Worm (Caenorhabditis elegans) whole organism, young adult: ENCODE measurements around the gene somi-1.

ENCODE experiments used
- F37B4.10 ChIP-seq: fragments of 200-800 bp; sonication (Bioruptor generic); IDR thresholded peaks from 2 replicates; pipeline ENCODE4 v1.3.6; 2022; ENCODE audit warnings: missing genetic modification characterization, missing compliant biosample characterization
- Y53G8AR.9 ChIP-seq: fragments of 200-800 bp; sonication (Bioruptor generic); conservative IDR thresholded peaks from 2 replicates; pipeline ENCODE4 v1.3.6; 2022; ENCODE audit warnings: missing genetic modification reagents, missing genetic modification characterization, missing compliant biosample characterization
- madf-10 ChIP-seq: sonication (generic microtip); optimal IDR thresholded peaks from 2 replicates; lab custom pipeline; 2016; ENCODE audit warnings: mild to moderate bottlenecking, missing genetic modification characterization, missing compliant biosample characterization
- rcor-1 ChIP-seq: fragments of 200-800 bp; sonication (Bioruptor generic); IDR thresholded peaks from 2 replicates; pipeline ENCODE4 v1.3.6; 2022; ENCODE audit warnings: missing genetic modification reagents, missing genetic modification characterization, missing compliant biosample characterization

DNA sequence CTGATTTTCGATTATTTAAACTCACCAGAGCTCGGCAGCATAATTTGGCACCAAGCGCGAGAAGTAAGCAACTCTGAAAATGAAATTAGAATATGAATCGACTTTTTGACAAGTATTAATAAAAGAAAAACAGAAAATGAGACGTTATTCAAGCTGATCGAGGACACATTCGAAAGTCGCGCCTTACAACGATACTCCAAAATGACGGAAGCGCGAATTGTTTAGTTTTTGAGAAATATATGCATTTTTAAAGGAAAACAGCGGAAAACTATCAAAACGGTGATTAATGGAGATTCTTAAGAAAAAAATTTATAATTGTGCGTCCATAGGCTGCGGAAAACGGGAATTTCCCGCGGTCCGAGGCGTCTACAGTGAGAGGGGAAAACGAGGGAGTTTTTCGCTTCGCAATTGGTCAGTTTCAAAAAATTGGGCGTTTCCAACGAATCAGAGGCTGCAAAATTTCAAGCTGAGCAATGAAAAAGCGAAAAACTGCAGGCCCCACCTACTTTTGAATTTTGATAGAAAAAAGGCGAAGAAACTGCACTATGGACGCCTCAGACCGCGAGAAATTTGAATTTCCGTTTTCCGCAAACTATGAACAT is 46.4 kb upstream of the somi-1 start, which contains the start of gene mes-4:
- TF ChIP-seq rcor-1 (GFP tag; lab: Robert Waterston, UW): no peak
- TF ChIP-seq F37B4.10 (GFP tag; lab: Robert Waterston, UW): no peak
- TF ChIP-seq madf-10 (tag; lab: Kevin White, UChicago): no peak
- TF ChIP-seq Y53G8AR.9 (GFP tag; lab: Robert Waterston, UW): no peak
